Worm (Caenorhabditis elegans) whole organism, L4 larva: ENCODE data around the gene C34C12.12.

Experiments
- F37D6.2 ChIP-seq: sonication (generic microtip); optimal IDR thresholded peaks from 2 replicates; lab custom pipeline; 2016; ENCODE audit warnings: mild to moderate bottlenecking, missing genetic modification characterization, missing compliant biosample characterization
- Y48G9A.11 ChIP-seq: fragments of 200-800 bp; sonication (Bioruptor generic); IDR thresholded peaks from 2 replicates; pipeline ENCODE4 v1.3.6; 2022; ENCODE audit warnings: missing genetic modification reagents, missing genetic modification characterization, missing compliant biosample characterization
- ZK546.5 ChIP-seq, 2 experiments: sonication (generic microtip); optimal IDR thresholded peaks; 2 replicates each; lab custom pipeline; 2017; ENCODE audit warnings: missing biosample characterization in 2 of 2, missing genetic modification characterization in 2 of 2
- aha-1 ChIP-seq: fragments of 150-350 bp; peaks from one replicate; lab custom pipeline; 2014; ENCODE audit warnings: missing biosample characterization, missing genetic modification characterization
- ama-1 ChIP-seq: fragments of 150-350 bp; optimal IDR thresholded peaks from 2 replicates; lab custom pipeline; 2014; ENCODE audit warnings: inconsistent platforms, mixed read lengths
- ceh-20 ChIP-seq: fragments of 200-800 bp; sonication (Bioruptor generic); IDR thresholded peaks from 2 replicates; pipeline ENCODE4 v1.3.6; 2022; ENCODE audit warnings: missing genetic modification reagents, missing genetic modification characterization, missing compliant biosample characterization
- ces-1 ChIP-seq: fragments of 150-350 bp; sonication (generic microtip); optimal IDR thresholded peaks from 4 replicates; lab custom pipeline; 2014; ENCODE audit warnings: missing biosample characterization, missing genetic modification reagents, missing genetic modification characterization
- dmd-6 ChIP-seq: fragments of 200-800 bp; sonication (Bioruptor generic); IDR thresholded peaks from 2 replicates; pipeline ENCODE4 v1.3.6; 2022; ENCODE audit warnings: missing genetic modification reagents, missing genetic modification characterization, missing compliant biosample characterization
- dmd-8 ChIP-seq: fragments of 200-800 bp; sonication (Bioruptor generic); IDR thresholded peaks from 2 replicates; pipeline ENCODE4 v1.3.6; 2022; ENCODE audit warnings: missing genetic modification characterization, missing compliant biosample characterization
- dve-1 ChIP-seq: sonication (generic microtip); optimal IDR thresholded peaks from 2 replicates; lab custom pipeline; 2017; ENCODE audit warnings: antibody characterized with exemption, mild to moderate bottlenecking, missing genetic modification characterization, missing compliant biosample characterization; ENCODE audit not compliant: insufficient read depth
- fos-1 ChIP-seq: fragments of 150-350 bp; optimal IDR thresholded peaks from 2 replicates; lab custom pipeline; 2014; ENCODE audit warnings: missing biosample characterization, missing genetic modification characterization
- gei-8 ChIP-seq: fragments of 200-800 bp; sonication (Bioruptor generic); optimal IDR thresholded peaks from 2 replicates; lab custom pipeline; 2018; ENCODE audit warnings: mild to moderate bottlenecking, missing genetic modification characterization, missing compliant biosample characterization
- hlh-11 ChIP-seq: fragments of 200-800 bp; sonication (Bioruptor generic); optimal IDR thresholded peaks from 2 replicates; lab custom pipeline; 2018; ENCODE audit warnings: mild to moderate bottlenecking, missing genetic modification characterization, missing compliant biosample characterization
- hlh-30 ChIP-seq: sonication (generic microtip); optimal IDR thresholded peaks from 2 replicates; lab custom pipeline; 2017; ENCODE audit warnings: antibody characterized with exemption, mild to moderate bottlenecking, missing genetic modification characterization, missing compliant biosample characterization; ENCODE audit not compliant: insufficient read depth
- lim-7 ChIP-seq: fragments of 200-800 bp; sonication (Bioruptor generic); IDR thresholded peaks from 2 replicates; pipeline ENCODE4 v1.3.6; 2022; ENCODE audit warnings: missing genetic modification characterization, missing compliant biosample characterization
- lin-13 ChIP-seq: fragments of 150-350 bp; optimal IDR thresholded peaks from 2 replicates; lab custom pipeline; 2014; ENCODE audit warnings: missing biosample characterization, missing genetic modification reagents, missing genetic modification characterization
- lin-38 ChIP-seq: fragments of 200-800 bp; sonication (Bioruptor generic); IDR thresholded peaks from 2 replicates; pipeline ENCODE4 v1.3.6; 2022; ENCODE audit warnings: missing genetic modification reagents, missing genetic modification characterization, missing compliant biosample characterization
- lin-39 ChIP-seq: fragments of 150-350 bp; optimal IDR thresholded peaks from 2 replicates; lab custom pipeline; 2014; ENCODE audit warnings: missing biosample characterization, missing genetic modification reagents, missing genetic modification characterization
- lsy-2 ChIP-seq, 2 experiments: fragments of 150-350 bp in 1 of 2; sonication (generic microtip) in 1 of 2; optimal IDR thresholded peaks; 2 replicates each; lab custom pipeline; 2014 to 2017; ENCODE audit warnings: missing biosample characterization in 2 of 2, missing genetic modification characterization in 2 of 2
- madf-9 ChIP-seq: fragments of 200-800 bp; sonication (Bioruptor generic); conservative IDR thresholded peaks from 2 replicates; pipeline ENCODE4 v1.3.6; 2022; ENCODE audit warnings: missing genetic modification reagents, missing genetic modification characterization, missing compliant biosample characterization
- nhr-10 ChIP-seq: fragments of 150-350 bp; optimal IDR thresholded peaks from 2 replicates; lab custom pipeline; 2014; ENCODE audit warnings: missing biosample characterization, missing genetic modification characterization
- nhr-25 ChIP-seq: sonication (generic microtip); optimal IDR thresholded peaks from 2 replicates; lab custom pipeline; 2017; ENCODE audit warnings: missing genetic modification characterization, mild to moderate bottlenecking, missing compliant biosample characterization, antibody characterized with exemption, moderate library complexity, borderline replicate concordance; ENCODE audit not compliant: insufficient read depth
- nhr-28 ChIP-seq: fragments of 150-350 bp; optimal IDR thresholded peaks from 2 replicates; lab custom pipeline; 2014; ENCODE audit warnings: missing biosample characterization, missing genetic modification characterization
- nhr-41 ChIP-seq: fragments of 200-800 bp; sonication (Bioruptor generic); IDR thresholded peaks from 2 replicates; pipeline ENCODE4 v1.3.6; 2022; ENCODE audit warnings: missing genetic modification reagents, missing genetic modification characterization, missing compliant biosample characterization
- nhr-42 ChIP-seq: fragments of 200-800 bp; sonication (Bioruptor generic); IDR thresholded peaks from 2 replicates; pipeline ENCODE4 v1.3.6; 2022; ENCODE audit warnings: missing genetic modification characterization, missing compliant biosample characterization
- nhr-6 ChIP-seq: fragments of 150-350 bp; optimal IDR thresholded peaks from 2 replicates; lab custom pipeline; 2014; ENCODE audit warnings: missing biosample characterization, missing genetic modification characterization
- nhr-76 ChIP-seq: fragments of 150-350 bp; optimal IDR thresholded peaks from 2 replicates; lab custom pipeline; 2014; ENCODE audit warnings: missing biosample characterization, missing genetic modification characterization
- pqm-1 ChIP-seq: sonication (generic microtip); optimal IDR thresholded peaks from 2 replicates; lab custom pipeline; 2017; ENCODE audit warnings: missing biosample characterization, missing genetic modification characterization
- skn-1 ChIP-seq: fragments of 150-350 bp; optimal IDR thresholded peaks from 2 replicates; lab custom pipeline; 2014; ENCODE audit warnings: missing biosample characterization, missing genetic modification characterization
- unc-39 ChIP-seq: sonication (generic microtip); optimal IDR thresholded peaks from 2 replicates; lab custom pipeline; 2017; ENCODE audit warnings: missing biosample characterization, missing genetic modification characterization
- unc-62 ChIP-seq, 3 experiments: fragments of 150-350 bp in 1 of 3; sonication (generic microtip); optimal IDR thresholded peaks in 2 of 3; peaks in 1 of 3; 1 replicate in 1 of 3; 2 replicates in 2 of 3; lab custom pipeline; 2014 to 2017; ENCODE audit warnings: missing biosample characterization in 3 of 3, missing genetic modification characterization in 3 of 3, missing genetic modification reagents in 3 of 3, missing genotype in 1 of 3
- vab-7 ChIP-seq: fragments of 200-800 bp; sonication (Bioruptor generic); IDR thresholded peaks from 2 replicates; pipeline ENCODE4 v1.3.6; 2022; ENCODE audit warnings: missing genetic modification reagents, missing genetic modification characterization, missing compliant biosample characterization
- zip-11 ChIP-seq: fragments of 200-800 bp; sonication (Bioruptor generic); IDR thresholded peaks from 2 replicates; pipeline ENCODE4 v1.3.6; 2022; ENCODE audit warnings: missing genetic modification characterization, missing compliant biosample characterization
- ztf-7 ChIP-seq: fragments of 150-350 bp; optimal IDR thresholded peaks from 2 replicates; lab custom pipeline; 2014; ENCODE audit warnings: missing biosample characterization, missing genetic modification characterization

C34C12.12 gene

ce11 chrIII:3477375-3477774 is 24.4 kb downstream of the C34C12.12 start:
- TF ChIP-seq unc-62 (GFP tag; optimal IDR thresholded peaks at IDR 0.05 in 1 of 2; lab: Kevin White, UChicago) = peak in 1 of 2 experiments; percentile 81
- TF ChIP-seq unc-62 (tag; optimal IDR thresholded peaks at IDR 0.05; lab: Kevin White, UChicago) = no peak
- no peak for TF ChIP-seq vab-7 (GFP tag; lab: Robert Waterston, UW)
- TF ChIP-seq, all 104 proteins: peak for 1

DNA sequence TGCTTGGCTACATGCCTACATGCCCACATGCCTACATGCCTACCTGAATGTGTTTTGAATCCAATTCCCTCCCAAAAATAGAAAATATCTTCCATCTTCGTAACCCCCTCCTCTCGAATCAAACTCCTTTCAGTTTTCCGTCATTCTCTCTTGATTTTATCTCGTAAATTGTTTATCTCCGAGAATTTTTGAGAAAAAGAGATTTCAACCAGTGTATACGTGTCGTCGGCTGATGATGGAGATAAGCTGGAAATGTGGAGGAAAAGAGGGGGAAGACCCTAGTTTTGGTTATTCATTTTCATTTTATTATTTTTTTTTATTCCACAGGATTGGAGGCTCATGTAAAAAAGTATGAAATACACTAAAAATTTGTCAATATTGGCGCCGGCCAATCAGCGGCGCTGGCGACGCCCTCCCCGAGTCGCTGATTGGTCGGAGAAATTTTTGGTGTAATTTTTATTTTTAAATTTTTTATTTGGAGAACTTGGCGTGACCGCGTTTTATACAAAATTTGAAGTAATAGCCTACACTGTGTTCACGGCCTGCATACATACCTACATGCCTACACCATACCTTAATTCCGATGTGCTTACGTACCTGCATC is 25.9 kb downstream of the C34C12.12 start:
- no peak for TF ChIP-seq nhr-76 (tag; lab: Kevin White, UChicago)
- TF ChIP-seq nhr-6 = no peak
- TF ChIP-seq dmd-8 = no peak
- TF ChIP-seq Y48G9A.11 (GFP tag; lab: Robert Waterston, UW) = no peak
- TF ChIP-seq nhr-41 (GFP tag; lab: Robert Waterston, UW) = no peak
- no peak for TF ChIP-seq ztf-7 (tag; lab: Kevin White, UChicago)
- no peak for TF ChIP-seq nhr-25
- no peak for TF ChIP-seq lim-7 (GFP tag; lab: Robert Waterston, UW)
- no peak for TF ChIP-seq ama-1
- TF ChIP-seq madf-9 (GFP tag; lab: Robert Waterston, UW) = no peak
- TF ChIP-seq, all 104 proteins: peak for 0

ce11 chrIII:3480236-3480635 is 27.2 kb downstream of the C34C12.12 start:
- TF ChIP-seq ceh-20 = no peak
- no peak for TF ChIP-seq lin-39 (tag; lab: Kevin White, UChicago)
- TF ChIP-seq aha-1 (tag; lab: Kevin White, UChicago) = peak; percentile 50
- TF ChIP-seq nhr-28 (tag; lab: Kevin White, UChicago) = peak; percentile 6

ce11 chrIII:3480950-3481349 is 28.0 kb downstream of the C34C12.12 start:
- no peak for TF ChIP-seq lin-13 (GFP tag; lab: Kevin White, UChicago)
- no peak for TF ChIP-seq zip-11 (GFP tag; lab: Robert Waterston, UW)
- no peak for TF ChIP-seq F37D6.2 (tag; lab: Kevin White, UChicago)
- no peak for TF ChIP-seq lsy-2 (tag; optimal IDR thresholded peaks at IDR 0.05; lab: Kevin White, UChicago)
- no peak for TF ChIP-seq gei-8 (GFP tag; lab: Kevin White, UChicago)
- no peak for TF ChIP-seq skn-1
- TF ChIP-seq ceh-20 = no peak
- no peak for TF ChIP-seq nhr-28 (tag; lab: Kevin White, UChicago)
- TF ChIP-seq nhr-42 = no peak
- TF ChIP-seq hlh-30 (tag; lab: Kevin White, UChicago) = no peak
- no peak for TF ChIP-seq fos-1 (tag; lab: Kevin White, UChicago)
- no peak for TF ChIP-seq unc-39 (tag; lab: Kevin White, UChicago)
- no peak for TF ChIP-seq pqm-1
- no peak for TF ChIP-seq ZK546.5 (tag; optimal IDR thresholded peaks at IDR 0.05; lab: Kevin White, UChicago)
- TF ChIP-seq dve-1 (tag; lab: Kevin White, UChicago) = no peak
- TF ChIP-seq nhr-10 = no peak
- TF ChIP-seq lin-38 (GFP tag; lab: Robert Waterston, UW) = no peak
- no peak for TF ChIP-seq ces-1
- TF ChIP-seq hlh-11 = no peak
- no peak for TF ChIP-seq aha-1 (tag; lab: Kevin White, UChicago)

DNA sequence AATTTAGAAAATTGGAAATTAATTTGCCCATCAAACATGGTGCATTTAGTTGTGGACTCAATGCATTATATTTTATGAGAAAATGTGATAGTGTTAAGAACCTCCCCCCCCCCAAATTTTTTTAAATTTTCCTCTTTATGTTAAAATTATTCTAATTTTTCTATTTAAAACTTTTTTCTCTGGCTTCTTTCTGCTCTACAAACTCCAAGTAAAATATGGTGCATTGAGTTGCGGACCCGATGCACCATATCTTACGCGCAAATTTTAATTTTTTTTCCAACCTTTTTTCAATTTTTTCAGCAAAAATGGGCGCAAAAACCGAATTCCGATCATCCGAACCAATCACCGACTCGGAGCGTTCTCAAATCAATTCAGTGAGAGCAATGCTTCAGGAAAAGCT is 29.3 kb downstream of the C34C12.12 start, which contains the start of gene C34C12.6:
Gene C34C12.6 (plus strand): TSS at position 301 of the 400 bp plus-strand sequence.
- TF ChIP-seq dmd-6 = no peak
